Worm (Caenorhabditis elegans): ENCODE results near the gene cdc-42.

ce11 chrII:7651171-7651570 is 34.9 kb downstream of the cdc-42 start, which contains the start of gene pde-4:
- TF ChIP-seq unc-39 (tag; optimal IDR thresholded peaks at IDR 0.05) (no peak), ceh-82 (tag; optimal IDR thresholded peaks at IDR 0.05) (no peak), jun-1 (tag; optimal IDR thresholded peaks at IDR 0.05) (no peak), pha-4 (GFP tag; IDR thresholded peaks at IDR 0.05) (no peak), pha-4 (tag; optimal IDR thresholded peaks at IDR 0.05) (no peak)

All from whole organism, L4 larva.